Fruit fly (Drosophila melanogaster): ENCODE results near the gene CG46394.

dm6 chr3L:11599965-11600420 lies at the start of gene CG46394, which contains the start of gene CG14137:
- TF ChIP-seq CG1602 (GFP tag; optimal IDR thresholded peaks at IDR 0.05) (no peak), CG11695 (GFP tag; IDR thresholded peaks at IDR 0.05) (no peak), Deaf1 (tag; optimal IDR thresholded peaks at IDR 0.05) (no peak), HLH54F (GFP tag; optimal IDR thresholded peaks at IDR 0.05) (no peak), gsb (GFP tag; IDR thresholded peaks at IDR 0.05) (no peak), CG7987 (GFP tag; optimal IDR thresholded peaks at IDR 0.05) (no peak), Bteb2 (GFP tag; optimal IDR thresholded peaks at IDR 0.05) (no peak), shn (GFP tag; optimal IDR thresholded peaks at IDR 0.05) (no peak), Nf-YC (tag; optimal IDR thresholded peaks at IDR 0.05) (no peak), br (optimal IDR thresholded peaks at IDR 0.05) (no peak), pan (optimal IDR thresholded peaks at IDR 0.05) (no peak), pan (GFP tag; optimal IDR thresholded peaks at IDR 0.05 in 1 of 2, IDR thresholded peaks at IDR 0.05 in 1 of 2) (no peak)

All from whole organism, embryonic.